Worm (Caenorhabditis elegans): ENCODE data around the gene srh-290.

ce11 chrV:17793986-17794385, 3.7 kb downstream of the srh-290 start, which contains the start of gene srh-289:
- TF ChIP-seq nhr-237 (tag; optimal IDR thresholded peaks at IDR 0.05) (no peak), elt-3 (tag; optimal IDR thresholded peaks at IDR 0.05) (no peak), ztf-4 (tag; optimal IDR thresholded peaks at IDR 0.05) (no peak), F13H6.1 (tag; optimal IDR thresholded peaks at IDR 0.05) (no peak), zag-1 (tag; optimal IDR thresholded peaks at IDR 0.05) (no peak), alr-1 (tag; optimal IDR thresholded peaks at IDR 0.05) (no peak), unc-39 (tag; optimal IDR thresholded peaks at IDR 0.05) (no peak), fos-1 (tag; optimal IDR thresholded peaks at IDR 0.05) (no peak), lsy-2 (tag; optimal IDR thresholded peaks at IDR 0.05) (no peak), nhr-11 (tag; optimal IDR thresholded peaks at IDR 0.05) (no peak), lin-39 (tag; optimal IDR thresholded peaks at IDR 0.05) (no peak)

Measured in whole organism, L2 larva.